Worm (Caenorhabditis elegans): ENCODE measurements around the gene mtp-18.

The mtp-18 gene

DNA sequence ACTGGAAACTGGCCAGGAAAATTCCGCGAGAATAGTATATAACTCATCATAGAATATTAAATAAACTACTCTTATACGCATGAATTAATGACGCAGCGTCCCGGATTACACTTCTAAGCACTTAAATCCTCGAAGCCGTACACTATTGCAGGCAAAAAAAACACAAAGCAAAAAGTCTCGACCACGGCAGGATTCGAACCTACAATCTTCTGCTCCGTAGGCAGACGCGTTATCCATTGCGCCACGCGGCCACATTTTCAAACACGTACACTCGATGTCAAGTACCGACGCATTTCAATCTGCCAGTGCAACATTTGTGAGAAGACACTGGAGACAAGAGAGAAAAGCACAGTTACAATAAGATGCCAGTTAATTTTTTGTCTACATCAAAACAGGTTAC lies 13.7 kb upstream of the mtp-18 start (continued):
- TF ChIP-seq pax-3 (tag; optimal IDR thresholded peaks at IDR 0.05) (no peak), fkh-8 (tag; optimal IDR thresholded peaks at IDR 0.05) (peak; percentile 46), nhr-19 (GFP tag; conservative IDR thresholded peaks at IDR 0.05) (peak; percentile 72), ceh-63 (GFP tag; optimal IDR thresholded peaks at IDR 0.05) (no peak), unc-86 (tag; optimal IDR thresholded peaks at IDR 0.05) (peak; percentile 45), aly-2 (tag; optimal IDR thresholded peaks at IDR 0.05) (no peak), egl-27 (tag; optimal IDR thresholded peaks at IDR 0.05) (no peak), ama-1 (optimal IDR thresholded peaks at IDR 0.05) (no peak), irx-1 (tag; optimal IDR thresholded peaks at IDR 0.05) (peak; percentile 52), skn-1 (tag; optimal IDR thresholded peaks at IDR 0.05) (peak; percentile 23), rnt-1 (tag; optimal IDR thresholded peaks at IDR 0.05) (peak; percentile 77), pag-3 (tag; optimal IDR thresholded peaks at IDR 0.05; ENCODE audit: borderline replicate concordance, insufficient read depth) (no peak)

DNA sequence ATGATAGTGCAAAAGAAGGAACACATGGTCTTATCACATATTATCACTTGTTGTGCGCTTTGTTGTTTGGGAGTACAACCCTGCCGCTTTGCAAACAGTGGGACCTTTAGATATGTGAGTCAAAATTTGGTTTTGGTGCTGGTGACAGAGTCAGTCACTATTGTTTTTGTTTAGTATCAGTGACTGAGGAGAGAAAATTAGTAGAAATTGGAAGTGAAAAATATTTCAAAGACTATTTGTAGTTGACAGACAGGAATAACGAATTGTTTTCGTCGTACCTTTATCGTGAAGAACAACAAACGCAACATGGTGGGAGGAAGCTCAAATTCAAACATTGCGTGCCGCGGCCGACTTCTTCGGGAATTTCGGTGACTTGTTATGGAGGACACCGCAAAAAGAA lies 10.3 kb upstream of the mtp-18 start, which contains the start of gene lrch-1:
lrch-1 (minus strand) TSS at position 101 of the 400 bp plus-strand sequence.
- TF ChIP-seq nhr-47 (tag; optimal IDR thresholded peaks at IDR 0.05) (no peak), ceh-82 (tag; optimal IDR thresholded peaks at IDR 0.05) (no peak), skn-1 (tag; optimal IDR thresholded peaks at IDR 0.05) (no peak), sox-4 (tag; optimal IDR thresholded peaks at IDR 0.05) (no peak), lin-15B (tag; optimal IDR thresholded peaks at IDR 0.05) (no peak), fkh-10 (GFP tag; optimal IDR thresholded peaks at IDR 0.05) (no peak), vab-15 (tag; optimal IDR thresholded peaks at IDR 0.05) (no peak), rnt-1 (tag; optimal IDR thresholded peaks at IDR 0.05) (no peak)

DNA sequence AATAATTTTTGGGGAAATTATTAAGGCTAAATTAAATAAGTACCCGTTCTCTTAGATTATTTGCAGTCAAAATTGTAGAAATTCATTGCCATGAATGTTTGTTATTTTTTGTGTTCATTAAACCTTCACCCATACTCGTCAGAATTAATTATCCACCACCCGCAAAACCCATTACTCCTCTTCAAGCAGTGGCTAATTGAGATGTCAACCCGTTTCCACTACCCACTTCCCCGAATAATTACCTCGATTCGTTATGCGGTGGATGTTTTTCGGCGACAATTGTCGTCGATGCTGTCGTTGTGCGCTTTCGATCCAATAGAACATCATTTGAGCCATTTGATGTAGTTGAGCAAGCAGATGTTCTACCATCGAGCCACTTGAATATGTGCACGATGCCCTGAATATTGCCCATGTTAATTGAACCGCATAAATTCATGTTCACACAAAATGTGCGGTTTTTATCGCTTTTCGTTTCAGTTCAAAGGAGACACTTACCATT lies 5.2 kb upstream of the mtp-18 start:
- no peak for TF ChIP-seq hlh-17 (GFP tag; optimal IDR thresholded peaks at IDR 0.05; ENCODE audit: borderline replicate concordance)
- TF ChIP-seq efl-1 (optimal IDR thresholded peaks at IDR 0.05): no peak
- TF ChIP-seq efl-1 (GFP tag; optimal IDR thresholded peaks at IDR 0.05 in 1 of 2): peak in 1 of 2 experiments; percentile 45

- TF ChIP-seq nhr-76 (tag; optimal IDR thresholded peaks at IDR 0.05) (no peak), nhr-84 (tag; optimal IDR thresholded peaks at IDR 0.05) (no peak), irx-1 (tag; optimal IDR thresholded peaks at IDR 0.05) (no peak), C34B4.2 (tag; optimal IDR thresholded peaks at IDR 0.05) (no peak), C16A3.4 (tag; optimal IDR thresholded peaks at IDR 0.05) (no peak), ceh-88 (GFP tag; IDR thresholded peaks at IDR 0.05) (no peak), jun-1 (tag; optimal IDR thresholded peaks at IDR 0.05) (no peak), ztf-4 (tag; optimal IDR thresholded peaks at IDR 0.05) (no peak), hlh-17 (GFP tag; optimal IDR thresholded peaks at IDR 0.05; ENCODE audit: borderline replicate concordance) (no peak), nhr-28 (tag; optimal IDR thresholded peaks at IDR 0.05) (no peak), nhr-19 (GFP tag; conservative IDR thresholded peaks at IDR 0.05) (no peak), ceh-82 (tag; optimal IDR thresholded peaks at IDR 0.05) (no peak)
These were observed 2.3 kb upstream of the mtp-18 start, which contains the start of gene C14F11.7 for ce11 chrX:6208463-6208862. TSS of gene C14F11.7 (minus strand) at chrX:6208563.

DNA sequence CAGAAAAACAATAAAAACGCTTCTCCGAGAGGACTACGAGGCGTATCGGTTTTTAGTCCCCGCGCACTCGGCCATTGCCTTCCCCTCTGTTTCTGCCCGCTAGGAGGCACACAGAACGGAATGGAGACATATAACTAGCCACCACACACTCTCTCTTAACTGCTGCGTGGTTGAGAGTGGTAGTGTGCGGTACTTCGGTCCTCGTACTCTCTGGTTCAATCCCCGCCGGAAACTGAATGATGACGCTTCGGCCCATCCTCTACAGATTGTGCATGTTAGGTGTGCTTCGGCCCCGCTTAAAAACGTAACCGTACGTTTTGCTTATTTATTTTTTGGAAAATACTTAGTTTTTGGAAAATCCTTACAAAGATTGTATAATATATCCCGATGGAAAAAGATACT lies 1.5 kb upstream of the mtp-18 start, which contains the start of gene T13C5.6:
T13C5.6 (minus strand) TSS at position 1 of the 402 bp plus-strand sequence.
- TF ChIP-seq nhr-19 (GFP tag; conservative IDR thresholded peaks at IDR 0.05): peak; percentile 88
- peak; percentile 0 for TF ChIP-seq zag-1 (tag; optimal IDR thresholded peaks at IDR 0.05)
- TF ChIP-seq alr-1 (tag; optimal IDR thresholded peaks at IDR 0.05; ENCODE audit: borderline replicate concordance): no peak
- TF ChIP-seq ztf-11 (tag; optimal IDR thresholded peaks at IDR 0.05): peak in 1 of 2 experiments; percentile 86
- peak; percentile 4 for TF ChIP-seq aha-1 (tag; optimal IDR thresholded peaks at IDR 0.05)
- peak; percentile 59 for TF ChIP-seq grh-1 (GFP tag; IDR thresholded peaks at IDR 0.05)
- no peak for TF ChIP-seq nhr-28 (tag; optimal IDR thresholded peaks at IDR 0.05)
- TF ChIP-seq lsy-2 (tag; optimal IDR thresholded peaks at IDR 0.05): peak; percentile 79 to 88
- TF ChIP-seq Y116A8C.19 (tag; optimal IDR thresholded peaks at IDR 0.05; ENCODE audit: borderline replicate concordance): peak; percentile 4
- TF ChIP-seq isw-1 (GFP tag; IDR thresholded peaks at IDR 0.05): peak; percentile 70
- peak in 3 of 6 experiments; percentile 10 to 61 (median 60) for TF ChIP-seq elt-3 (tag; optimal IDR thresholded peaks at IDR 0.05)
- peak; percentile 88 for TF ChIP-seq swsn-7 (tag; optimal IDR thresholded peaks at IDR 0.05)
- TF ChIP-seq nhr-71 (tag; optimal IDR thresholded peaks at IDR 0.05): peak; percentile 92
- peak; percentile 96 for TF ChIP-seq lir-3 (tag; optimal IDR thresholded peaks at IDR 0.05; ENCODE audit: poor library complexity)
- no peak for TF ChIP-seq egl-27 (tag; optimal IDR thresholded peaks at IDR 0.05)
- peak; percentile 88 for TF ChIP-seq irx-1 (tag; optimal IDR thresholded peaks at IDR 0.05)
- peak; percentile 72 for TF ChIP-seq lin-39 (tag; optimal IDR thresholded peaks at IDR 0.05)
- TF ChIP-seq pag-3 (tag; optimal IDR thresholded peaks at IDR 0.05; ENCODE audit: borderline replicate concordance, insufficient read depth): no peak
- peak; percentile 94 for TF ChIP-seq nhr-47 (tag; optimal IDR thresholded peaks at IDR 0.05)
- TF ChIP-seq skn-1 (tag; optimal IDR thresholded peaks at IDR 0.05): peak; percentile 86
- peak; percentile 81 for TF ChIP-seq ztf-4 (tag; optimal IDR thresholded peaks at IDR 0.05)
- peak; percentile 92 for TF ChIP-seq lin-14 (GFP tag; optimal IDR thresholded peaks at IDR 0.05)
